Fruit fly (Drosophila melanogaster) whole organism, embryonic: ENCODE measurements around the gene Snx6.

Source experiments
- CG10462 ChIP-seq: fragments of 200-800 bp; sonication (Bioruptor generic); optimal IDR thresholded peaks from 2 replicates; lab custom pipeline; 2016; ENCODE audit warnings: missing biosample characterization, missing genetic modification characterization
- CG10565 ChIP-seq: fragments of 200-800 bp; sonication (Bioruptor generic); optimal IDR thresholded peaks from 3 replicates; lab custom pipeline; 2016; ENCODE audit warnings: missing biosample characterization, mild to moderate bottlenecking, missing genetic modification characterization
- CG10959 ChIP-seq: fragments of 200-800 bp; sonication (Bioruptor generic); IDR thresholded peaks from 2 replicates; pipeline ENCODE4 v1.3.6; 2022; ENCODE audit warnings: missing biosample characterization, missing genetic modification characterization
- CG10979 ChIP-seq: fragments of 200-800 bp; sonication (Bioruptor generic); optimal IDR thresholded peaks from 2 replicates; lab custom pipeline; 2018; ENCODE audit warnings: missing biosample characterization, mild to moderate bottlenecking, missing genetic modification characterization, moderate library complexity
- CG13287 ChIP-seq: fragments of 200-800 bp; sonication (Bioruptor generic); IDR thresholded peaks from 2 replicates; pipeline ENCODE4 v1.3.6; 2022; ENCODE audit warnings: missing biosample characterization, missing genetic modification characterization; ENCODE audit not compliant: partially characterized antibody
- CG13424 ChIP-seq: fragments of 200-800 bp; sonication (Bioruptor generic); optimal IDR thresholded peaks from 2 replicates; lab custom pipeline; 2019; ENCODE audit warnings: missing biosample characterization, mild to moderate bottlenecking, missing genetic modification characterization, moderate library complexity
- CG14667 ChIP-seq: fragments of 200-800 bp; sonication (Bioruptor generic); IDR thresholded peaks from 2 replicates; pipeline ENCODE4 v1.3.6; 2022; ENCODE audit warnings: missing biosample characterization, missing genetic modification characterization
- CG15073 ChIP-seq: fragments of 200-800 bp; sonication (Bioruptor generic); optimal IDR thresholded peaks from 2 replicates; lab custom pipeline; 2016; ENCODE audit warnings: missing biosample characterization, missing genetic modification characterization
- CG15479 ChIP-seq: fragments of 200-800 bp; sonication (Bioruptor generic); optimal IDR thresholded peaks from 3 replicates; lab custom pipeline; 2019; ENCODE audit warnings: missing biosample characterization, mild to moderate bottlenecking, missing genetic modification characterization, moderate library complexity
- CG1647 ChIP-seq: fragments of 200-800 bp; sonication (Bioruptor generic); optimal IDR thresholded peaks from 3 replicates; lab custom pipeline; 2016; ENCODE audit warnings: missing biosample characterization, missing genetic modification characterization
- CG17568 ChIP-seq: fragments of 200-800 bp; sonication (Bioruptor generic); optimal IDR thresholded peaks from 2 replicates; lab custom pipeline; 2018; ENCODE audit warnings: missing biosample characterization, mild to moderate bottlenecking, missing genetic modification characterization, moderate library complexity
- CG1832 ChIP-seq: fragments of 200-800 bp; sonication (Bioruptor generic); optimal IDR thresholded peaks from 2 replicates; lab custom pipeline; 2017; ENCODE audit warnings: missing biosample characterization, mild to moderate bottlenecking, missing genetic modification characterization, inconsistent platforms
- CG2116 ChIP-seq: fragments of 200-800 bp; sonication (Bioruptor generic); optimal IDR thresholded peaks from 3 replicates; lab custom pipeline; 2018; ENCODE audit warnings: missing biosample characterization, mild to moderate bottlenecking, missing genetic modification characterization
- CG2889 ChIP-seq: fragments of 200-800 bp; sonication (Bioruptor generic); IDR thresholded peaks from 3 replicates; pipeline ENCODE4 v1.3.6; 2022; ENCODE audit warnings: missing biosample characterization, missing genetic modification characterization
- CG30431 ChIP-seq: fragments of 200-800 bp; sonication (Bioruptor generic); optimal IDR thresholded peaks from 2 replicates; lab custom pipeline; 2017; ENCODE audit warnings: missing biosample characterization, missing genetic modification characterization
- CG3281 ChIP-seq: fragments of 200-800 bp; sonication (Bioruptor generic); optimal IDR thresholded peaks from 3 replicates; lab custom pipeline; 2017; ENCODE audit warnings: missing biosample characterization, mild to moderate bottlenecking, missing genetic modification characterization
- CG33213 ChIP-seq: fragments of 200-800 bp; sonication (Bioruptor generic); optimal IDR thresholded peaks from 3 replicates; lab custom pipeline; 2016; ENCODE audit warnings: missing biosample characterization, missing genetic modification characterization
- CG3995 ChIP-seq: fragments of 200-800 bp; sonication (Bioruptor generic); optimal IDR thresholded peaks from 3 replicates; lab custom pipeline; 2016; ENCODE audit warnings: missing biosample characterization, missing genetic modification characterization
- CG4404 ChIP-seq: fragments of 200-800 bp; sonication (Bioruptor generic); IDR thresholded peaks from 2 replicates; pipeline ENCODE4 v1.3.6; 2022; ENCODE audit warnings: missing biosample characterization, missing genetic modification characterization
- CG8281 ChIP-seq: fragments of 200-800 bp; sonication (Bioruptor generic); optimal IDR thresholded peaks from 2 replicates; lab custom pipeline; 2018; ENCODE audit warnings: missing biosample characterization, mild to moderate bottlenecking, missing genetic modification characterization, moderate library complexity
- CG8359 ChIP-seq: fragments of 200-800 bp; sonication (Bioruptor generic); optimal IDR thresholded peaks from 2 replicates; lab custom pipeline; 2017; ENCODE audit warnings: missing biosample characterization, mild to moderate bottlenecking, missing genetic modification characterization, borderline replicate concordance
- CG9797 ChIP-seq: fragments of 200-800 bp; sonication (Bioruptor generic); optimal IDR thresholded peaks from 3 replicates; lab custom pipeline; 2018; ENCODE audit warnings: missing biosample characterization, mild to moderate bottlenecking, missing genetic modification characterization
- CoRest ChIP-seq: fragments of 200-800 bp; sonication (Bioruptor generic); optimal IDR thresholded peaks from 3 replicates; lab custom pipeline; 2018; ENCODE audit warnings: missing biosample characterization, mild to moderate bottlenecking, missing genetic modification characterization, moderate library complexity
- Dek ChIP-seq: fragments of 200-800 bp; sonication (Bioruptor generic); optimal IDR thresholded peaks from 3 replicates; lab custom pipeline; 2019; ENCODE audit warnings: missing biosample characterization, mild to moderate bottlenecking, missing genetic modification characterization, moderate library complexity
- Doc3 ChIP-seq: fragments of 200-800 bp; sonication (Bioruptor generic); IDR thresholded peaks from 3 replicates; pipeline ENCODE4 v1.3.6; 2022; ENCODE audit warnings: missing biosample characterization, missing genetic modification characterization; ENCODE audit not compliant: partially characterized antibody
- HmgD ChIP-seq: fragments of 200-800 bp; sonication (Bioruptor generic); optimal IDR thresholded peaks from 3 replicates; lab custom pipeline; 2016; ENCODE audit warnings: missing biosample characterization, missing genetic modification characterization
- Hmx ChIP-seq: fragments of 200-800 bp; sonication (Bioruptor generic); optimal IDR thresholded peaks from 2 replicates; lab custom pipeline; 2016; ENCODE audit warnings: missing biosample characterization, missing genetic modification characterization
- Mes4 ChIP-seq: fragments of 200-800 bp; sonication (Bioruptor generic); optimal IDR thresholded peaks from 2 replicates; lab custom pipeline; 2016; ENCODE audit warnings: missing biosample characterization, missing genetic modification characterization
- Neu2 ChIP-seq: fragments of 200-800 bp; sonication (Bioruptor generic); optimal IDR thresholded peaks from 3 replicates; lab custom pipeline; 2016; ENCODE audit warnings: missing biosample characterization, missing genetic modification characterization, borderline replicate concordance
- NfI ChIP-seq: fragments of 200-800 bp; sonication (Bioruptor generic); optimal IDR thresholded peaks from 3 replicates; lab custom pipeline; 2018; ENCODE audit warnings: missing biosample characterization, mild to moderate bottlenecking, missing genetic modification characterization, moderate library complexity
- Optix ChIP-seq: fragments of 200-800 bp; sonication (Bioruptor generic); IDR thresholded peaks from 3 replicates; pipeline ENCODE4 v1.3.6; 2022; ENCODE audit warnings: missing biosample characterization, missing genetic modification characterization
- ara ChIP-seq: fragments of 200-800 bp; sonication (Bioruptor generic); IDR thresholded peaks from 2 replicates; pipeline ENCODE4 v1.3.6; 2022; ENCODE audit warnings: missing biosample characterization, missing genetic modification characterization
- cato ChIP-seq: fragments of 200-800 bp; sonication (Bioruptor generic); optimal IDR thresholded peaks from 2 replicates; lab custom pipeline; 2016; ENCODE audit warnings: missing biosample characterization, missing genetic modification characterization, borderline replicate concordance
- croc ChIP-seq: fragments of 200-800 bp; sonication (Bioruptor generic); conservative IDR thresholded peaks from 3 replicates; pipeline ENCODE4 v1.3.6; 2022; ENCODE audit warnings: missing biosample characterization, missing genetic modification characterization
- danr ChIP-seq: fragments of 200-800 bp; sonication (Bioruptor generic); IDR thresholded peaks from 2 replicates; pipeline ENCODE4 v1.3.6; 2022; ENCODE audit warnings: missing biosample characterization, missing genetic modification characterization
- dati ChIP-seq: fragments of 200-800 bp; sonication (Bioruptor generic); IDR thresholded peaks from 2 replicates; pipeline ENCODE4 v1.3.6; 2022; ENCODE audit warnings: missing biosample characterization, missing genetic modification characterization
- esg ChIP-seq: fragments of 200-800 bp; sonication (Bioruptor generic); conservative IDR thresholded peaks from 2 replicates; pipeline ENCODE4 v1.3.6; 2022; ENCODE audit warnings: missing biosample characterization, missing genetic modification characterization
- gsb-n ChIP-seq: fragments of 200-800 bp; sonication (Bioruptor generic); optimal IDR thresholded peaks from 3 replicates; lab custom pipeline; 2018; ENCODE audit warnings: missing biosample characterization, mild to moderate bottlenecking, missing genetic modification characterization
- kay ChIP-seq: fragments of 200-800 bp; sonication (Bioruptor generic); optimal IDR thresholded peaks from 2 replicates; lab custom pipeline; 2016; ENCODE audit warnings: missing biosample characterization, missing genetic modification characterization
- lbe ChIP-seq: fragments of 200-800 bp; sonication (Bioruptor generic); optimal IDR thresholded peaks from 2 replicates; lab custom pipeline; 2016; ENCODE audit warnings: missing biosample characterization, mild to moderate bottlenecking, missing genetic modification characterization
- org-1 ChIP-seq: fragments of 200-800 bp; sonication (Bioruptor generic); optimal IDR thresholded peaks from 2 replicates; lab custom pipeline; 2017; ENCODE audit warnings: missing biosample characterization, missing genetic modification characterization
- pan ChIP-seq, 4 experiments: fragments of >200 bp in 3 of 4; fragments of 200-800 bp in 1 of 4; sonication (Bioruptor generic) in 1 of 4; optimal IDR thresholded peaks in 3 of 4; IDR thresholded peaks in 1 of 4; 2 replicates each; pipeline versions ENCODE4 v1.3.6 to Lab custom; 2017 to 2022; ENCODE audit warnings: missing biosample characterization in 2 of 4, missing genetic modification characterization in 2 of 4, mixed read lengths in 1 of 4
- pfk ChIP-seq: fragments of 200-800 bp; sonication (Bioruptor generic); optimal IDR thresholded peaks from 2 replicates; lab custom pipeline; 2018; ENCODE audit warnings: missing biosample characterization, mild to moderate bottlenecking, missing genetic modification characterization, moderate library complexity
- psq ChIP-seq: fragments of 200-800 bp; sonication (Bioruptor generic); optimal IDR thresholded peaks from 2 replicates; lab custom pipeline; 2017; ENCODE audit warnings: missing biosample characterization, missing genetic modification characterization
- sens-2 ChIP-seq: fragments of 200-800 bp; sonication (Bioruptor generic); IDR thresholded peaks from 2 replicates; pipeline ENCODE4 v1.3.6; 2022; ENCODE audit warnings: missing biosample characterization, missing genetic modification characterization
- seq ChIP-seq: fragments of 200-800 bp; sonication (Bioruptor generic); IDR thresholded peaks from 2 replicates; pipeline ENCODE4 v1.3.6; 2022; ENCODE audit warnings: missing biosample characterization, missing genetic modification characterization
- sug ChIP-seq: fragments of 200-800 bp; optimal IDR thresholded peaks from 2 replicates; lab custom pipeline; 2019; ENCODE audit warnings: missing biosample characterization, mild to moderate bottlenecking, missing genetic modification characterization, moderate library complexity
- vfl ChIP-seq: fragments of 200-800 bp; sonication (Bioruptor generic); optimal IDR thresholded peaks from 2 replicates; lab custom pipeline; 2016; ENCODE audit warnings: missing biosample characterization, missing genetic modification characterization
- zfh2 ChIP-seq: fragments of 200-800 bp; sonication (Bioruptor generic); optimal IDR thresholded peaks from 2 replicates; lab custom pipeline; 2016; ENCODE audit warnings: missing biosample characterization, missing genetic modification characterization

Gene Snx6

dm6 chr2L:8212666-8213270, 7.8 kb downstream of the Snx6 start, which contains the start of the genes CG8372 and CG8360 (continued):
- TF ChIP-seq Mes4 (peak; percentile 98), CG33213 (GFP tag; lab: Kevin White, UChicago) (peak; percentile 99), Hmx (GFP tag; lab: Kevin White, UChicago) (peak; percentile 97), CG9797 (peak; percentile 76), CG3995 (GFP tag; lab: Kevin White, UChicago) (peak; percentile 93), CG13424 (tag; lab: Kevin White, UChicago) (peak; percentile 99), lbe (GFP tag; lab: Kevin White, UChicago) (peak; percentile 99), ara (GFP tag; lab: Robert Waterston, UW) (peak; percentile 99), CG3281 (GFP tag; lab: Kevin White, UChicago) (peak; percentile 98), dati (GFP tag; lab: Robert Waterston, UW) (peak; percentile 99), Dek (tag; lab: Kevin White, UChicago) (peak; percentile 98), CG2116 (GFP tag; lab: Kevin White, UChicago) (peak; percentile 91), Optix (peak; percentile 99), vfl (peak; percentile 98), sens-2 (GFP tag; lab: Robert Waterston, UW) (peak; percentile 99), pfk (GFP tag; lab: Kevin White, UChicago) (peak; percentile 59), HmgD (GFP tag; lab: Kevin White, UChicago) (peak; percentile 99), zfh2 (GFP tag; lab: Kevin White, UChicago) (peak; percentile 99), croc (GFP tag; lab: Robert Waterston, UW) (peak; percentile 97), gsb-n (tag; lab: Kevin White, UChicago) (peak; percentile 95), esg (GFP tag; lab: Robert Waterston, UW) (peak; percentile 99), NfI (GFP tag; lab: Kevin White, UChicago) (peak; percentile 99), seq (GFP tag; lab: Robert Waterston, UW) (peak; percentile 99), CG15073 (GFP tag; lab: Kevin White, UChicago) (peak; percentile 92), CG13287 (peak; percentile 75), psq (GFP tag; lab: Kevin White, UChicago) (peak; percentile 95), CG30431 (GFP tag; lab: Kevin White, UChicago) (peak; percentile 98), org-1 (peak; percentile 98), CG14667 (GFP tag; lab: Robert Waterston, UW) (peak; percentile 99), cato (peak; percentile 98), CG15479 (GFP tag; lab: Kevin White, UChicago) (peak; percentile 68), danr (GFP tag; lab: Robert Waterston, UW) (peak; percentile 98), CG4404 (GFP tag; lab: Robert Waterston, UW) (peak; percentile 99), CG8281 (tag; lab: Kevin White, UChicago) (peak; percentile 91), CG10565 (GFP tag; lab: Kevin White, UChicago) (peak; percentile 97), CG10979 (tag; lab: Kevin White, UChicago) (peak; percentile 98), CG2889 (peak; percentile 99), CG1832 (GFP tag; lab: Kevin White, UChicago) (no peak), pan (optimal IDR thresholded peaks at IDR 0.05; lab: Kevin White, UChicago) (no peak), pan (GFP tag; optimal IDR thresholded peaks at IDR 0.05 in 1 of 2, IDR thresholded peaks at IDR 0.05 in 1 of 2) (peak in 1 of 2 experiments; percentile 100), CoRest (tag; lab: Kevin White, UChicago) (peak; percentile 98), sug (tag; lab: Kevin White, UChicago) (peak; percentile 97), Neu2 (peak; percentile 95), CG1647 (peak; percentile 99), CG17568 (peak; percentile 98), CG8359 (peak; percentile 93), Doc3 (GFP tag; lab: Robert Waterston, UW) (peak; percentile 22; the same call in 1 of the 3 replicates), CG10462 (GFP tag; lab: Kevin White, UChicago) (peak; percentile 99), kay (peak; percentile 97), CG10959 (GFP tag; lab: Robert Waterston, UW) (peak; percentile 97)
